Worm (Caenorhabditis elegans) whole organism, late embryonic: ENCODE measurements around the gene Y45F10D.2.

Experiments used
- C08G9.2 ChIP-seq: sonication (generic microtip); optimal IDR thresholded peaks from 2 replicates; lab custom pipeline; 2016; ENCODE audit warnings: mild to moderate bottlenecking, missing genetic modification characterization, moderate library complexity, missing compliant biosample characterization
- K09A11.1 ChIP-seq: sonication (generic microtip); optimal IDR thresholded peaks from 2 replicates; lab custom pipeline; 2017; ENCODE audit warnings: antibody characterized with exemption, mild to moderate bottlenecking, missing genetic modification characterization, missing compliant biosample characterization; ENCODE audit not compliant: insufficient read depth
- T23F11.4 ChIP-seq: fragments of 200-800 bp; sonication (Bioruptor generic); optimal IDR thresholded peaks from 2 replicates; lab custom pipeline; 2018; ENCODE audit warnings: mild to moderate bottlenecking, missing genetic modification characterization, missing compliant biosample characterization
- ama-1 ChIP-seq: fragments of 150-350 bp; optimal IDR thresholded peaks from 2 replicates; lab custom pipeline; 2014
- ceh-31 ChIP-seq: sonication (generic microtip); optimal IDR thresholded peaks from 2 replicates; lab custom pipeline; 2016; ENCODE audit warnings: missing genetic modification characterization, missing compliant biosample characterization
- ceh-48 ChIP-seq: sonication (generic microtip); optimal IDR thresholded peaks from 2 replicates; lab custom pipeline; 2016; ENCODE audit warnings: missing genetic modification characterization, inconsistent platforms, missing compliant biosample characterization
- dmd-4 ChIP-seq: sonication (generic microtip); optimal IDR thresholded peaks from 2 replicates; lab custom pipeline; 2016; ENCODE audit warnings: borderline replicate concordance, missing genetic modification characterization, missing compliant biosample characterization
- dve-1 ChIP-seq: sonication (generic microtip); optimal IDR thresholded peaks from 2 replicates; lab custom pipeline; 2017; ENCODE audit warnings: antibody characterized with exemption, mild to moderate bottlenecking, missing genetic modification characterization, missing compliant biosample characterization
- npax-4 ChIP-seq: sonication (generic microtip); optimal IDR thresholded peaks from 2 replicates; lab custom pipeline; 2016; ENCODE audit warnings: missing genetic modification characterization, missing compliant biosample characterization
- pag-3 ChIP-seq: sonication (generic microtip); optimal IDR thresholded peaks from 2 replicates; lab custom pipeline; 2016; ENCODE audit warnings: missing compliant biosample characterization, missing genetic modification characterization, borderline replicate concordance
- pros-1 ChIP-seq: fragments of 150-350 bp; optimal IDR thresholded peaks from 2 replicates; lab custom pipeline; 2014; ENCODE audit warnings: missing biosample characterization, missing genetic modification reagents, missing genetic modification characterization
- sdc-2 ChIP-seq: sonication (generic microtip); optimal IDR thresholded peaks from 2 replicates; lab custom pipeline; 2016; ENCODE audit warnings: missing genotype, missing genetic modification characterization, missing compliant biosample characterization

- TF ChIP-seq pag-3 (tag; lab: Kevin White, UChicago) (no peak), ama-1 (lab: Kevin White, UChicago) (no peak), npax-4 (tag; lab: Kevin White, UChicago) (no peak), T23F11.4 (GFP tag; lab: Kevin White, UChicago) (no peak), K09A11.1 (no peak), dve-1 (no peak), sdc-2 (tag; lab: Kevin White, UChicago) (no peak), ceh-48 (tag; lab: Kevin White, UChicago) (no peak), ceh-31 (no peak), C08G9.2 (no peak), dmd-4 (tag; lab: Kevin White, UChicago) (no peak), pros-1 (tag; lab: Kevin White, UChicago) (no peak)
Measured at ce11 chrIV:13764708-13765107, 9.8 kb downstream of the Y45F10D.2 start.
